Worm (Caenorhabditis elegans) whole organism, L1 larva: ENCODE results near the gene Y69E1A.1.

Experiments
- ama-1 ChIP-seq: fragments of 150-350 bp; optimal IDR thresholded peaks from 2 replicates; lab custom pipeline; 2014
- dsc-1 ChIP-seq: sonication (generic microtip); optimal IDR thresholded peaks from 2 replicates; lab custom pipeline; 2016; ENCODE audit warnings: mild to moderate bottlenecking, missing genetic modification characterization, missing compliant biosample characterization
- efl-1 ChIP-seq, 4 experiments: fragments of 150-350 bp; optimal IDR thresholded peaks in 3 of 4; peaks in 1 of 4; 1 replicate in 1 of 4; 2 replicates in 3 of 4; lab custom pipeline; 2014; ENCODE audit warnings: missing biosample characterization in 2 of 4, missing genetic modification characterization in 2 of 4, missing genetic modification reagents in 2 of 4
- efl-3 ChIP-seq: fragments of 200-800 bp; sonication (Bioruptor generic); optimal IDR thresholded peaks from 2 replicates; lab custom pipeline; 2018; ENCODE audit warnings: mild to moderate bottlenecking, missing genetic modification characterization, missing compliant biosample characterization
- lin-35 ChIP-seq, 2 experiments: fragments of 150-350 bp; optimal IDR thresholded peaks; 2 replicates each; lab custom pipeline; 2014; ENCODE audit warnings: missing biosample characterization in 2 of 2, missing genetic modification characterization in 2 of 2, missing genetic modification reagents in 2 of 2
- mdl-1 ChIP-seq, 2 experiments: fragments of 150-350 bp; optimal IDR thresholded peaks; 2 replicates each; lab custom pipeline; 2014 to 2017; ENCODE audit warnings: missing biosample characterization in 2 of 2, missing genetic modification characterization in 2 of 2, inconsistent platforms in 1 of 2
- nhr-237 ChIP-seq: fragments of 150-350 bp; optimal IDR thresholded peaks from 2 replicates; lab custom pipeline; 2014; ENCODE audit warnings: missing biosample characterization, missing genetic modification characterization
- sup-37 ChIP-seq: fragments of 200-800 bp; sonication (Bioruptor generic); optimal IDR thresholded peaks from 2 replicates; lab custom pipeline; 2018; ENCODE audit warnings: mild to moderate bottlenecking, missing genetic modification characterization, missing compliant biosample characterization

ce11 chrIV:10980628-10981027 is 31.9 kb upstream of the Y69E1A.1 start:
- TF ChIP-seq nhr-237 (tag; lab: Kevin White, UChicago) (no peak), efl-3 (GFP tag; lab: Kevin White, UChicago) (no peak), sup-37 (GFP tag; lab: Kevin White, UChicago) (no peak), ama-1 (lab: Kevin White, UChicago) (no peak), dsc-1 (no peak), lin-35 (GFP tag; optimal IDR thresholded peaks at IDR 0.05; lab: Kevin White, UChicago) (peak in 1 of 2 experiments; percentile 49), efl-1 (optimal IDR thresholded peaks at IDR 0.05; lab: Kevin White, UChicago) (no peak), efl-1 (GFP tag; optimal IDR thresholded peaks at IDR 0.05 in 1 of 2; lab: Kevin White, UChicago) (peak in 1 of 2 experiments; percentile 2), mdl-1 (tag; optimal IDR thresholded peaks at IDR 0.05; lab: Kevin White, UChicago) (no peak)
